ENCODE assay signal across 2 fruit fly cellular contexts in genomic region chr2L:14302478-14302877, dm6.
TF ChIP-seq lines count a peak whose summit lies in the region.

No protein-coding gene starts in this region.

- TF ChIP-seq CTCF in whole organism, embryonic (GFP tag; optimal IDR thresholded peaks at IDR 0.05; lab: Kevin White, UChicago): no peak

TF ChIP-seq in whole organism, embryonic, 481 proteins besides CTCF, POLR2A, EP300 and RAD21:
- TF ChIP-seq CG3995 (GFP tag; optimal IDR thresholded peaks at IDR 0.05; lab: Kevin White, UChicago) (no peak), CG3407 (GFP tag; optimal IDR thresholded peaks at IDR 0.05; lab: Kevin White, UChicago) (no peak), sens (GFP tag; lab: Kevin White, UChicago) (peak; percentile 66), Pdp1 (GFP tag; optimal IDR thresholded peaks at IDR 0.05; lab: Kevin White, UChicago) (no peak), CG6765 (GFP tag; optimal IDR thresholded peaks at IDR 0.05; lab: Kevin White, UChicago) (no peak), CG9797 (GFP tag; optimal IDR thresholded peaks at IDR 0.05; lab: Kevin White, UChicago) (no peak), chn (GFP tag; optimal IDR thresholded peaks at IDR 0.05; lab: Kevin White, UChicago) (no peak), yki (optimal IDR thresholded peaks at IDR 0.05; lab: Kevin White, UChicago) (no peak), sd (tag; optimal IDR thresholded peaks at IDR 0.05; lab: Kevin White, UChicago) (peak; percentile 65), CG2202 (tag; optimal IDR thresholded peaks at IDR 0.05; lab: Kevin White, UChicago) (no peak), CG6654 (GFP tag; optimal IDR thresholded peaks at IDR 0.05; lab: Kevin White, UChicago) (no peak), ATbp (GFP tag; optimal IDR thresholded peaks at IDR 0.05; lab: Kevin White, UChicago) (peak; percentile 38), z (GFP tag; IDR thresholded peaks at IDR 0.05; lab: Robert Waterston, UW) (0 out of 3 replicates have a peak, but pooled peaks have one; percentile 31), CG1529 (GFP tag; optimal IDR thresholded peaks at IDR 0.05; lab: Kevin White, UChicago) (no peak), sob (GFP tag; IDR thresholded peaks at IDR 0.05; lab: Robert Waterston, UW) (no peak), peb (GFP tag; IDR thresholded peaks at IDR 0.05; lab: Robert Waterston, UW) (no peak), her (GFP tag; optimal IDR thresholded peaks at IDR 0.05; lab: Kevin White, UChicago) (no peak)

TF ChIP-seq in whole organism, prepupa, 60 proteins besides CTCF, POLR2A, EP300 and RAD21:
- TF ChIP-seq Blimp-1 (GFP tag; optimal IDR thresholded peaks at IDR 0.05; lab: Kevin White, UChicago) (no peak), CG1621 (tag; optimal IDR thresholded peaks at IDR 0.05; lab: Kevin White, UChicago) (no peak), dac (GFP tag; optimal IDR thresholded peaks at IDR 0.05; lab: Kevin White, UChicago) (no peak), CG3919 (GFP tag; optimal IDR thresholded peaks at IDR 0.05; lab: Kevin White, UChicago) (no peak), CG32006 (GFP tag; optimal IDR thresholded peaks at IDR 0.05; lab: Kevin White, UChicago) (no peak), CG8632 (GFP tag; optimal IDR thresholded peaks at IDR 0.05; lab: Kevin White, UChicago) (no peak), CG10631 (GFP tag; optimal IDR thresholded peaks at IDR 0.05; lab: Kevin White, UChicago) (no peak), fd85E (GFP tag; optimal IDR thresholded peaks at IDR 0.05; lab: Kevin White, UChicago) (no peak), fkh (GFP tag; optimal IDR thresholded peaks at IDR 0.05; lab: Kevin White, UChicago) (peak; percentile 27)
